Fruit fly (Drosophila melanogaster) whole organism, embryonic: Measurements from ENCODE around the gene ZnT77C.
A peak's percentile ranks its signal among the peaks of the same experiment; 100 is the strongest.

Experiments
- Atf6 ChIP-seq: fragments of 200-800 bp; sonication (Bioruptor generic); IDR thresholded peaks from 2 replicates; pipeline ENCODE4 v1.3.6; 2022; ENCODE audit warnings: missing biosample characterization, missing genetic modification characterization
- B-H1 ChIP-seq: fragments of 200-800 bp; sonication (Bioruptor generic); IDR thresholded peaks from 3 replicates; pipeline ENCODE4 v1.3.6; 2022; ENCODE audit warnings: missing biosample characterization, missing genetic modification characterization
- BEAF-32 ChIP-seq: fragments of 200-800 bp; sonication (Bioruptor generic); optimal IDR thresholded peaks from 3 replicates; lab custom pipeline; 2017; ENCODE audit warnings: missing biosample characterization, missing genetic modification characterization, mild to moderate bottlenecking, moderate library complexity, missing genetic modification reagents
- Blimp-1 ChIP-seq: fragments of 200-800 bp; sonication (Bioruptor generic); optimal IDR thresholded peaks from 3 replicates; lab custom pipeline; 2018; ENCODE audit warnings: missing biosample characterization, missing genetic modification characterization, mild to moderate bottlenecking, moderate library complexity, missing genetic modification reagents
- CG10321 ChIP-seq: fragments of 200-800 bp; sonication (Bioruptor generic); IDR thresholded peaks from 2 replicates; pipeline ENCODE4 v1.3.6; 2022; ENCODE audit warnings: missing biosample characterization, missing genetic modification characterization
- CG11723 ChIP-seq: fragments of 200-800 bp; sonication (Bioruptor generic); optimal IDR thresholded peaks from 2 replicates; lab custom pipeline; 2017; ENCODE audit warnings: missing biosample characterization, mild to moderate bottlenecking, missing genetic modification characterization
- CG12071 ChIP-seq: fragments of 200-800 bp; sonication (Bioruptor generic); optimal IDR thresholded peaks from 3 replicates; lab custom pipeline; 2018; ENCODE audit warnings: missing biosample characterization, mild to moderate bottlenecking, missing genetic modification characterization
- CG12104 ChIP-seq: fragments of 200-800 bp; sonication (Bioruptor generic); optimal IDR thresholded peaks from 3 replicates; lab custom pipeline; 2016; ENCODE audit warnings: missing biosample characterization, missing genetic modification characterization
- CG14050 ChIP-seq: fragments of 200-800 bp; sonication (Bioruptor generic); IDR thresholded peaks from 3 replicates; pipeline ENCODE4 v1.3.6; 2022; ENCODE audit warnings: missing biosample characterization, missing genetic modification characterization
- CG15073 ChIP-seq: fragments of 200-800 bp; sonication (Bioruptor generic); optimal IDR thresholded peaks from 2 replicates; lab custom pipeline; 2016; ENCODE audit warnings: missing biosample characterization, missing genetic modification characterization
- CG17568 ChIP-seq: fragments of 200-800 bp; sonication (Bioruptor generic); optimal IDR thresholded peaks from 2 replicates; lab custom pipeline; 2018; ENCODE audit warnings: missing biosample characterization, mild to moderate bottlenecking, missing genetic modification characterization, moderate library complexity
- CG3407 ChIP-seq: fragments of 200-800 bp; sonication (Bioruptor generic); optimal IDR thresholded peaks from 2 replicates; lab custom pipeline; 2018; ENCODE audit warnings: missing biosample characterization, mild to moderate bottlenecking, missing genetic modification characterization
- CG4730 ChIP-seq: fragments of 200-800 bp; sonication (Bioruptor generic); IDR thresholded peaks from 2 replicates; pipeline ENCODE4 v1.3.6; 2022; ENCODE audit warnings: missing biosample characterization, missing genetic modification characterization
- CG4854 ChIP-seq: fragments of 200-800 bp; sonication (Bioruptor generic); optimal IDR thresholded peaks from 2 replicates; lab custom pipeline; 2016; ENCODE audit warnings: missing biosample characterization, missing genetic modification characterization, inconsistent platforms
- CG5245 ChIP-seq: fragments of 200-800 bp; sonication (Bioruptor generic); optimal IDR thresholded peaks from 3 replicates; lab custom pipeline; 2016; ENCODE audit warnings: missing biosample characterization, missing genetic modification characterization
- CG6272 ChIP-seq: fragments of 200-800 bp; sonication (Bioruptor generic); IDR thresholded peaks from 2 replicates; pipeline ENCODE4 v1.3.6; 2022; ENCODE audit warnings: missing biosample characterization, missing genetic modification characterization
- CG8924 ChIP-seq: fragments of 200-800 bp; optimal IDR thresholded peaks from 3 replicates; lab custom pipeline; 2019; ENCODE audit warnings: missing biosample characterization, mild to moderate bottlenecking, missing genetic modification characterization, moderate library complexity
- CTCF ChIP-seq: fragments of 200-800 bp; sonication (Bioruptor generic); optimal IDR thresholded peaks from 2 replicates; lab custom pipeline; 2017; ENCODE audit warnings: missing biosample characterization, mild to moderate bottlenecking, missing genetic modification characterization, moderate library complexity
- CrebB ChIP-seq: fragments of 200-800 bp; sonication (Bioruptor generic); optimal IDR thresholded peaks from 3 replicates; lab custom pipeline; 2018; ENCODE audit warnings: missing biosample characterization, mild to moderate bottlenecking, missing genetic modification characterization
- Dbx ChIP-seq: fragments of 200-800 bp; sonication (Bioruptor generic); IDR thresholded peaks from 3 replicates; pipeline ENCODE4 v1.3.6; 2022; ENCODE audit warnings: missing biosample characterization, missing genetic modification characterization
- Dp ChIP-seq: fragments of 200-800 bp; sonication (Bioruptor generic); optimal IDR thresholded peaks from 2 replicates; lab custom pipeline; 2018; ENCODE audit warnings: missing biosample characterization, mild to moderate bottlenecking, missing genetic modification characterization, moderate library complexity
- Fer3 ChIP-seq: fragments of 200-800 bp; sonication (Bioruptor generic); optimal IDR thresholded peaks from 2 replicates; lab custom pipeline; 2018; ENCODE audit warnings: missing biosample characterization, mild to moderate bottlenecking, missing genetic modification characterization, moderate library complexity
- GATAe ChIP-seq: fragments of 200-800 bp; sonication (Bioruptor generic); conservative IDR thresholded peaks from 2 replicates; pipeline ENCODE4 v1.3.6; 2022; ENCODE audit warnings: missing biosample characterization, missing genetic modification characterization
- Hey ChIP-seq: fragments of 200-800 bp; sonication (Bioruptor generic); optimal IDR thresholded peaks from 3 replicates; lab custom pipeline; 2018; ENCODE audit warnings: missing biosample characterization, mild to moderate bottlenecking, missing genetic modification characterization
- Hmr ChIP-seq: fragments of 200-800 bp; sonication (Bioruptor generic); optimal IDR thresholded peaks from 3 replicates; lab custom pipeline; 2017; ENCODE audit warnings: mild to moderate bottlenecking, missing biosample characterization, missing genetic modification reagents, missing genetic modification characterization
- MESR4 ChIP-seq: fragments of 200-800 bp; sonication (Bioruptor generic); optimal IDR thresholded peaks from 2 replicates; lab custom pipeline; 2018; ENCODE audit warnings: missing biosample characterization, mild to moderate bottlenecking, missing genetic modification characterization, moderate library complexity
- Nf-YB ChIP-seq: fragments of 200-800 bp; sonication (Bioruptor generic); optimal IDR thresholded peaks from 3 replicates; lab custom pipeline; 2019; ENCODE audit warnings: missing biosample characterization, mild to moderate bottlenecking, missing genetic modification characterization, moderate library complexity
- NfI ChIP-seq: fragments of 200-800 bp; sonication (Bioruptor generic); optimal IDR thresholded peaks from 3 replicates; lab custom pipeline; 2018; ENCODE audit warnings: missing biosample characterization, mild to moderate bottlenecking, missing genetic modification characterization, moderate library complexity
- PHDP ChIP-seq: fragments of 200-800 bp; sonication (Bioruptor generic); optimal IDR thresholded peaks from 3 replicates; lab custom pipeline; 2018; ENCODE audit warnings: missing biosample characterization, mild to moderate bottlenecking, missing genetic modification characterization, moderate library complexity
- Scr ChIP-seq: fragments of 200-800 bp; sonication (Bioruptor generic); IDR thresholded peaks from 2 replicates; pipeline ENCODE4 v1.3.6; 2022; ENCODE audit warnings: missing biosample characterization, missing genetic modification characterization; ENCODE audit not compliant: partially characterized antibody
- Taf1 ChIP-seq: fragments of 200-800 bp; sonication (Bioruptor generic); IDR thresholded peaks from 2 replicates; pipeline ENCODE4 v1.3.6; 2022; ENCODE audit warnings: missing biosample characterization, missing genetic modification characterization
- Tbp ChIP-seq: fragments of >200 bp; optimal IDR thresholded peaks from 2 replicates; lab custom pipeline; 2018; ENCODE audit warnings: missing biosample characterization, missing genetic modification characterization
- ash1 ChIP-seq: fragments of 200-800 bp; sonication (Bioruptor generic); optimal IDR thresholded peaks from 2 replicates; lab custom pipeline; 2018; ENCODE audit warnings: missing biosample characterization, mild to moderate bottlenecking, missing genetic modification characterization
- bsh ChIP-seq, 2 experiments: fragments of 200-800 bp; sonication (Bioruptor generic); optimal IDR thresholded peaks; 2 replicates each; lab custom pipeline; 2017 to 2018; ENCODE audit warnings: mild to moderate bottlenecking in 2 of 2, missing biosample characterization in 2 of 2, missing genetic modification characterization in 2 of 2, moderate library complexity in 1 of 2
- cad ChIP-seq: fragments of >200 bp; optimal IDR thresholded peaks from 2 replicates; lab custom pipeline; 2017; ENCODE audit warnings: missing biosample characterization, missing genetic modification characterization
- crol ChIP-seq: fragments of 200-800 bp; sonication (Bioruptor generic); IDR thresholded peaks from 2 replicates; pipeline ENCODE4 v1.3.6; 2022; ENCODE audit warnings: missing biosample characterization, missing genetic modification characterization
- dan ChIP-seq: fragments of 200-800 bp; sonication (Bioruptor generic); IDR thresholded peaks from 2 replicates; pipeline ENCODE4 v1.3.6; 2022; ENCODE audit warnings: missing biosample characterization, missing genetic modification characterization
- gfzf ChIP-seq: fragments of 200-800 bp; sonication (Bioruptor generic); optimal IDR thresholded peaks from 2 replicates; lab custom pipeline; 2016; ENCODE audit warnings: missing biosample characterization, mild to moderate bottlenecking, missing genetic modification characterization, moderate library complexity
- jigr1 ChIP-seq: fragments of 200-800 bp; sonication (Bioruptor generic); IDR thresholded peaks from 3 replicates; pipeline ENCODE4 v1.3.6; 2022; ENCODE audit warnings: missing biosample characterization, missing genetic modification characterization
- lilli ChIP-seq: fragments of 200-800 bp; sonication (Bioruptor generic); optimal IDR thresholded peaks from 3 replicates; lab custom pipeline; 2016; ENCODE audit warnings: missing biosample characterization, missing genetic modification characterization
- lmd ChIP-seq: fragments of 200-800 bp; sonication (Bioruptor generic); IDR thresholded peaks from 2 replicates; pipeline ENCODE4 v1.3.6; 2022; ENCODE audit warnings: missing biosample characterization, missing genetic modification characterization
- nau ChIP-seq: fragments of 200-800 bp; sonication (Bioruptor generic); optimal IDR thresholded peaks from 3 replicates; lab custom pipeline; 2017; ENCODE audit warnings: missing biosample characterization, mild to moderate bottlenecking, missing genetic modification characterization, missing genetic modification reagents
- nerfin-2 ChIP-seq: fragments of 200-800 bp; sonication (Bioruptor generic); IDR thresholded peaks from 2 replicates; pipeline ENCODE4 v1.3.6; 2022; ENCODE audit warnings: missing biosample characterization, missing genetic modification characterization; ENCODE audit not compliant: partially characterized antibody
- ranshi ChIP-seq: fragments of 200-800 bp; sonication (Bioruptor generic); IDR thresholded peaks from 2 replicates; pipeline ENCODE4 v1.3.6; 2022; ENCODE audit warnings: missing biosample characterization, missing genetic modification characterization
- sim ChIP-seq: fragments of 200-800 bp; sonication (Bioruptor generic); IDR thresholded peaks from 2 replicates; pipeline ENCODE4 v1.3.6; 2022; ENCODE audit warnings: missing biosample characterization, missing genetic modification characterization
- wek ChIP-seq: fragments of 200-800 bp; sonication (Bioruptor generic); optimal IDR thresholded peaks from 3 replicates; lab custom pipeline; 2018; ENCODE audit warnings: missing biosample characterization, mild to moderate bottlenecking, missing genetic modification characterization, moderate library complexity
- yki ChIP-seq: fragments of >200 bp; optimal IDR thresholded peaks from 3 replicates; lab custom pipeline; 2018
- zfh1 ChIP-seq: fragments of 200-800 bp; sonication (Bioruptor generic); IDR thresholded peaks from 3 replicates; pipeline ENCODE4 v1.3.6; 2022; ENCODE audit warnings: missing biosample characterization, missing genetic modification characterization
- zfh2 ChIP-seq: fragments of 200-800 bp; sonication (Bioruptor generic); optimal IDR thresholded peaks from 2 replicates; lab custom pipeline; 2016; ENCODE audit warnings: missing biosample characterization, missing genetic modification characterization

The ZnT77C gene

dm6 chr3L:20517897-20518804 is 23.4 kb upstream of the ZnT77C start (continued):
- TF ChIP-seq nerfin-2: no peak
- TF ChIP-seq lilli (GFP tag; lab: Kevin White, UChicago): peak; percentile 32
- no peak for TF ChIP-seq Taf1 (GFP tag; lab: Robert Waterston, UW)
- no peak for TF ChIP-seq CG11723
- TF ChIP-seq CG15073 (GFP tag; lab: Kevin White, UChicago): no peak
- no peak for TF ChIP-seq cad
- TF ChIP-seq CG14050 (GFP tag; lab: Robert Waterston, UW): no peak; the same call in 2 of the 3 replicates
- no peak for TF ChIP-seq Atf6 (GFP tag; lab: Robert Waterston, UW)
- no peak for TF ChIP-seq CG4854
- peak; percentile 40 for TF ChIP-seq PHDP (tag; lab: Kevin White, UChicago)
- TF ChIP-seq Fer3 (tag; lab: Kevin White, UChicago): peak; percentile 34
- TF ChIP-seq MESR4: no peak
- peak; percentile 38 to 41 for TF ChIP-seq bsh (GFP tag; optimal IDR thresholded peaks at IDR 0.05; lab: Kevin White, UChicago)
- TF ChIP-seq CG4730: no peak
- TF ChIP-seq lmd (GFP tag; lab: Robert Waterston, UW): peak; percentile 11; the same call in 1 of the 2 replicates
- no peak for TF ChIP-seq BEAF-32 (GFP tag; lab: Kevin White, UChicago)
- peak; percentile 5 for TF ChIP-seq zfh2 (GFP tag; lab: Kevin White, UChicago)
- TF ChIP-seq CG12071: no peak
- TF ChIP-seq dan (GFP tag; lab: Robert Waterston, UW): no peak
- TF ChIP-seq sim (GFP tag; lab: Robert Waterston, UW): no peak
- TF ChIP-seq Hmr: peak; percentile 30
- no peak for TF ChIP-seq CTCF (GFP tag; lab: Kevin White, UChicago)
- TF ChIP-seq CG3407 (GFP tag; lab: Kevin White, UChicago): no peak
- TF ChIP-seq gfzf (GFP tag; lab: Kevin White, UChicago): no peak
- peak; percentile 4 for TF ChIP-seq CG17568 (GFP tag; lab: Kevin White, UChicago)
- TF ChIP-seq jigr1 (GFP tag; lab: Robert Waterston, UW): no peak
- TF ChIP-seq yki (lab: Kevin White, UChicago): no peak
- TF ChIP-seq ranshi (GFP tag; lab: Robert Waterston, UW): peak; percentile 57
- TF ChIP-seq CG10321 (GFP tag; lab: Robert Waterston, UW): no peak
- peak; percentile 12 for TF ChIP-seq Blimp-1
- no peak for TF ChIP-seq CG8924 (tag; lab: Kevin White, UChicago)
- peak; percentile 18 for TF ChIP-seq CrebB (tag; lab: Kevin White, UChicago)
- peak; percentile 15; the same call in 1 of the 3 replicates for TF ChIP-seq Dbx (GFP tag; lab: Robert Waterston, UW)
- no peak for TF ChIP-seq nau
- TF ChIP-seq Scr (GFP tag; lab: Robert Waterston, UW): no peak
- peak; percentile 56; the same call in 1 of the 2 replicates for TF ChIP-seq crol (GFP tag; lab: Robert Waterston, UW)
- TF ChIP-seq Nf-YB (GFP tag; lab: Kevin White, UChicago): no peak
- peak; percentile 44 for TF ChIP-seq NfI (GFP tag; lab: Kevin White, UChicago)
- TF ChIP-seq CG12104 (GFP tag; lab: Kevin White, UChicago): no peak
- no peak for TF ChIP-seq CG5245 (GFP tag; lab: Kevin White, UChicago)
- TF ChIP-seq Hey (tag; lab: Kevin White, UChicago): no peak
- TF ChIP-seq CG6272: no peak
- no peak for TF ChIP-seq B-H1
- no peak for TF ChIP-seq Dp (GFP tag; lab: Kevin White, UChicago)
- TF ChIP-seq GATAe (GFP tag; lab: Robert Waterston, UW): no peak
- TF ChIP-seq Tbp (GFP tag; lab: Kevin White, UChicago): no peak
- peak; percentile 31; the same call in 1 of the 3 replicates for TF ChIP-seq zfh1 (GFP tag; lab: Robert Waterston, UW)
- TF ChIP-seq wek (GFP tag; lab: Kevin White, UChicago): no peak
- TF ChIP-seq ash1 (GFP tag; lab: Kevin White, UChicago): no peak
